Worm (Caenorhabditis elegans) whole organism, L1 larva: ENCODE results near the gene tex-2.

ENCODE experiments used
- C16A3.4 ChIP-seq: fragments of 150-350 bp; optimal IDR thresholded peaks from 2 replicates; lab custom pipeline; 2014; ENCODE audit warnings: missing biosample characterization, missing genetic modification characterization
- F16B12.6 ChIP-seq: fragments of 150-350 bp; optimal IDR thresholded peaks from 2 replicates; lab custom pipeline; 2014; ENCODE audit warnings: missing biosample characterization, missing genetic modification characterization
- alr-1 ChIP-seq: fragments of 200-800 bp; sonication (Bioruptor generic); optimal IDR thresholded peaks from 2 replicates; lab custom pipeline; 2018; ENCODE audit warnings: borderline replicate concordance, mild to moderate bottlenecking, missing genetic modification characterization, missing compliant biosample characterization
- blmp-1 ChIP-seq: fragments of 150-350 bp; optimal IDR thresholded peaks from 2 replicates; lab custom pipeline; 2014; ENCODE audit warnings: missing biosample characterization, missing genetic modification characterization
- ceh-63 ChIP-seq: fragments of 200-800 bp; sonication (Bioruptor generic); optimal IDR thresholded peaks from 2 replicates; lab custom pipeline; 2018; ENCODE audit warnings: mild to moderate bottlenecking, missing genetic modification characterization, missing compliant biosample characterization
- ceh-82 ChIP-seq, 3 experiments: fragments of 150-350 bp in 1 of 3; sonication (generic microtip) in 2 of 3; optimal IDR thresholded peaks; 2 replicates each; lab custom pipeline; 2014 to 2017; ENCODE audit warnings: missing biosample characterization in 3 of 3, missing genetic modification characterization in 3 of 3
- ceh-88 ChIP-seq: fragments of 200-800 bp; sonication (Bioruptor generic); IDR thresholded peaks from 2 replicates; pipeline ENCODE4 v1.3.6; 2022; ENCODE audit warnings: missing genetic modification characterization, missing compliant biosample characterization
- ceh-90 ChIP-seq: sonication (generic microtip); optimal IDR thresholded peaks from 2 replicates; lab custom pipeline; 2016; ENCODE audit warnings: missing genetic modification characterization, missing compliant biosample characterization
- dsc-1 ChIP-seq: sonication (generic microtip); optimal IDR thresholded peaks from 2 replicates; lab custom pipeline; 2016; ENCODE audit warnings: mild to moderate bottlenecking, missing genetic modification characterization, missing compliant biosample characterization
- efl-1 ChIP-seq, 4 experiments: fragments of 150-350 bp; optimal IDR thresholded peaks in 3 of 4; peaks in 1 of 4; 1 replicate in 1 of 4; 2 replicates in 3 of 4; lab custom pipeline; 2014; ENCODE audit warnings: missing biosample characterization in 2 of 4, missing genetic modification characterization in 2 of 4, missing genetic modification reagents in 2 of 4
- efl-3 ChIP-seq: fragments of 200-800 bp; sonication (Bioruptor generic); optimal IDR thresholded peaks from 2 replicates; lab custom pipeline; 2018; ENCODE audit warnings: mild to moderate bottlenecking, missing genetic modification characterization, missing compliant biosample characterization
- elt-3 ChIP-seq, 6 experiments: fragments of 150-350 bp in 1 of 6; sonication (generic microtip); optimal IDR thresholded peaks; 2 replicates each; lab custom pipeline; 2017 to 2018; ENCODE audit warnings: missing biosample characterization in 6 of 6, missing genetic modification characterization in 6 of 6, inconsistent platforms in 1 of 6
- ets-5 ChIP-seq: fragments of 200-800 bp; sonication (Bioruptor generic); IDR thresholded peaks from 2 replicates; pipeline ENCODE4 v1.3.6; 2022; ENCODE audit warnings: missing genetic modification characterization, missing compliant biosample characterization
- fkh-10 ChIP-seq: sonication (generic microtip); optimal IDR thresholded peaks from 2 replicates; lab custom pipeline; 2017; ENCODE audit warnings: missing biosample characterization, missing genetic modification reagents, missing genetic modification characterization
- fkh-8 ChIP-seq: sonication (generic microtip); optimal IDR thresholded peaks from 2 replicates; lab custom pipeline; 2016; ENCODE audit warnings: mild to moderate bottlenecking, missing genetic modification characterization, missing compliant biosample characterization
- grh-1 ChIP-seq: fragments of 200-800 bp; sonication (Bioruptor generic); IDR thresholded peaks from 2 replicates; pipeline ENCODE4 v1.3.6; 2022; ENCODE audit warnings: missing genetic modification reagents, missing genetic modification characterization, missing compliant biosample characterization
- isw-1 ChIP-seq: fragments of 200-800 bp; sonication (Bioruptor generic); IDR thresholded peaks from 2 replicates; pipeline ENCODE4 v1.3.6; 2022; ENCODE audit warnings: missing genetic modification characterization, missing compliant biosample characterization
- jun-1 ChIP-seq: fragments of 150-350 bp; optimal IDR thresholded peaks from 2 replicates; lab custom pipeline; 2014; ENCODE audit warnings: missing biosample characterization, missing genetic modification reagents, missing genetic modification characterization
- lin-13 ChIP-seq: fragments of 150-350 bp; optimal IDR thresholded peaks from 2 replicates; lab custom pipeline; 2014; ENCODE audit warnings: missing biosample characterization, missing genetic modification reagents, missing genetic modification characterization
- lin-14 ChIP-seq: fragments of 200-800 bp; sonication (Bioruptor generic); optimal IDR thresholded peaks from 2 replicates; lab custom pipeline; 2018; ENCODE audit warnings: mild to moderate bottlenecking, missing genetic modification characterization, moderate library complexity, missing compliant biosample characterization
- lin-39 ChIP-seq: fragments of 150-350 bp; optimal IDR thresholded peaks from 2 replicates; lab custom pipeline; 2014; ENCODE audit warnings: missing biosample characterization, missing genetic modification reagents, missing genetic modification characterization
- lsy-2 ChIP-seq, 2 experiments: fragments of 150-350 bp; optimal IDR thresholded peaks; 2 replicates each; lab custom pipeline; 2014; ENCODE audit warnings: missing biosample characterization in 2 of 2, missing genetic modification characterization in 2 of 2
- mdl-1 ChIP-seq, 2 experiments: fragments of 150-350 bp; optimal IDR thresholded peaks; 2 replicates each; lab custom pipeline; 2014 to 2017; ENCODE audit warnings: missing biosample characterization in 2 of 2, missing genetic modification characterization in 2 of 2, inconsistent platforms in 1 of 2
- mef-2 ChIP-seq: fragments of 150-350 bp; optimal IDR thresholded peaks from 2 replicates; lab custom pipeline; 2014; ENCODE audit warnings: missing biosample characterization, missing genetic modification characterization
- mep-1 ChIP-seq: fragments of 150-350 bp; optimal IDR thresholded peaks from 2 replicates; lab custom pipeline; 2014; ENCODE audit warnings: missing biosample characterization, missing genetic modification characterization
- nhr-11 ChIP-seq: fragments of 150-350 bp; optimal IDR thresholded peaks from 2 replicates; lab custom pipeline; 2014; ENCODE audit warnings: missing biosample characterization, missing genetic modification characterization
- nhr-12 ChIP-seq: sonication (generic microtip); optimal IDR thresholded peaks from 2 replicates; lab custom pipeline; 2017; ENCODE audit warnings: missing biosample characterization, missing genetic modification characterization
- nhr-19 ChIP-seq: fragments of 200-800 bp; sonication (Bioruptor generic); conservative IDR thresholded peaks from 2 replicates; pipeline ENCODE4 v1.3.6; 2022; ENCODE audit warnings: missing genetic modification characterization, missing compliant biosample characterization
- nhr-20 ChIP-seq: sonication (generic microtip); optimal IDR thresholded peaks from 2 replicates; lab custom pipeline; 2016; ENCODE audit warnings: mild to moderate bottlenecking, missing genetic modification characterization, missing compliant biosample characterization
- nhr-237 ChIP-seq: fragments of 150-350 bp; optimal IDR thresholded peaks from 2 replicates; lab custom pipeline; 2014; ENCODE audit warnings: missing biosample characterization, missing genetic modification characterization
- nhr-28 ChIP-seq: fragments of 150-350 bp; optimal IDR thresholded peaks from 2 replicates; lab custom pipeline; 2014; ENCODE audit warnings: missing biosample characterization, missing genetic modification characterization
- nhr-71 ChIP-seq: sonication (generic microtip); optimal IDR thresholded peaks from 2 replicates; lab custom pipeline; 2016; ENCODE audit warnings: mild to moderate bottlenecking, missing genetic modification characterization, moderate library complexity, missing compliant biosample characterization
- nhr-77 ChIP-seq: fragments of 150-350 bp; optimal IDR thresholded peaks from 2 replicates; lab custom pipeline; 2014; ENCODE audit warnings: missing biosample characterization, missing genetic modification characterization
- nhr-85 ChIP-seq: sonication (generic microtip); peaks from one replicate; lab custom pipeline; 2016; ENCODE audit warnings: missing genetic modification characterization, inconsistent platforms, missing compliant biosample characterization
- pax-3 ChIP-seq: fragments of 200-800 bp; sonication (Bioruptor generic); optimal IDR thresholded peaks from 2 replicates; lab custom pipeline; 2018; ENCODE audit warnings: mild to moderate bottlenecking, missing genetic modification characterization, moderate library complexity, missing compliant biosample characterization
- pqm-1 ChIP-seq: sonication (generic microtip); optimal IDR thresholded peaks from 3 replicates; lab custom pipeline; 2017; ENCODE audit warnings: missing biosample characterization, missing genetic modification characterization
- rnt-1 ChIP-seq: sonication (generic microtip); optimal IDR thresholded peaks from 2 replicates; lab custom pipeline; 2016; ENCODE audit warnings: mild to moderate bottlenecking, missing genetic modification characterization, moderate library complexity, missing compliant biosample characterization
- skn-1 ChIP-seq: fragments of 150-350 bp; optimal IDR thresholded peaks from 2 replicates; lab custom pipeline; 2014; ENCODE audit warnings: missing biosample characterization, missing genetic modification characterization
- swsn-7 ChIP-seq: sonication (generic microtip); optimal IDR thresholded peaks from 2 replicates; lab custom pipeline; 2016; ENCODE audit warnings: missing genetic modification characterization, missing compliant biosample characterization
- tlp-1 ChIP-seq: fragments of 150-350 bp; optimal IDR thresholded peaks from 2 replicates; lab custom pipeline; 2014; ENCODE audit warnings: missing biosample characterization, missing genetic modification characterization
- unc-30 ChIP-seq: sonication (generic microtip); optimal IDR thresholded peaks from 2 replicates; lab custom pipeline; 2017; ENCODE audit warnings: missing biosample characterization, missing genetic modification characterization
- unc-62 ChIP-seq: fragments of 150-350 bp; optimal IDR thresholded peaks from 2 replicates; lab custom pipeline; 2014; ENCODE audit warnings: missing biosample characterization, missing genetic modification reagents, missing genetic modification characterization

The tex-2 gene

ce11 chrII:5827364-5827763 is 46.0 kb downstream of the tex-2 start, which contains the start of gene tbc-2:
tbc-2 (minus strand) TSS chrII:5827443.
- TF ChIP-seq skn-1 (tag; lab: Kevin White, UChicago) (no peak), lsy-2 (tag; optimal IDR thresholded peaks at IDR 0.05; lab: Kevin White, UChicago) (no peak), grh-1 (GFP tag; lab: Robert Waterston, UW) (peak; percentile 30; the same call in 1 of the 2 replicates), efl-3 (no peak), nhr-237 (tag; lab: Kevin White, UChicago) (no peak), alr-1 (tag; lab: Kevin White, UChicago) (no peak), fkh-8 (tag; lab: Kevin White, UChicago) (no peak), lin-14 (peak; percentile 51), jun-1 (tag; lab: Kevin White, UChicago) (no peak), swsn-7 (tag; lab: Kevin White, UChicago) (no peak), nhr-12 (no peak), ceh-90 (tag; lab: Kevin White, UChicago) (no peak), ets-5 (GFP tag; lab: Robert Waterston, UW) (no peak), nhr-77 (no peak), mep-1 (tag; lab: Kevin White, UChicago) (no peak), mef-2 (tag; lab: Kevin White, UChicago) (no peak), pqm-1 (tag; lab: Kevin White, UChicago) (no peak), dsc-1 (tag; lab: Kevin White, UChicago) (no peak), pax-3 (tag; lab: Kevin White, UChicago) (no peak), nhr-19 (no peak), unc-62 (GFP tag; lab: Kevin White, UChicago) (no peak), lin-13 (GFP tag; lab: Kevin White, UChicago) (no peak), tlp-1 (tag; lab: Kevin White, UChicago) (no peak), rnt-1 (tag; lab: Kevin White, UChicago) (no peak), isw-1 (GFP tag; lab: Robert Waterston, UW) (no peak), nhr-85 (tag; lab: Kevin White, UChicago) (no peak), F16B12.6 (no peak), C16A3.4 (tag; lab: Kevin White, UChicago) (no peak), blmp-1 (tag; lab: Kevin White, UChicago) (peak; percentile 74), nhr-71 (no peak), nhr-20 (tag; lab: Kevin White, UChicago) (no peak), elt-3 (tag; optimal IDR thresholded peaks at IDR 0.05; lab: Kevin White, UChicago) (peak in 1 of 6 experiments; percentile 36), nhr-28 (tag; lab: Kevin White, UChicago) (no peak), efl-1 (optimal IDR thresholded peaks at IDR 0.05; lab: Kevin White, UChicago) (no peak), efl-1 (GFP tag; optimal IDR thresholded peaks at IDR 0.05 in 1 of 2; lab: Kevin White, UChicago) (no peak)

DNA sequence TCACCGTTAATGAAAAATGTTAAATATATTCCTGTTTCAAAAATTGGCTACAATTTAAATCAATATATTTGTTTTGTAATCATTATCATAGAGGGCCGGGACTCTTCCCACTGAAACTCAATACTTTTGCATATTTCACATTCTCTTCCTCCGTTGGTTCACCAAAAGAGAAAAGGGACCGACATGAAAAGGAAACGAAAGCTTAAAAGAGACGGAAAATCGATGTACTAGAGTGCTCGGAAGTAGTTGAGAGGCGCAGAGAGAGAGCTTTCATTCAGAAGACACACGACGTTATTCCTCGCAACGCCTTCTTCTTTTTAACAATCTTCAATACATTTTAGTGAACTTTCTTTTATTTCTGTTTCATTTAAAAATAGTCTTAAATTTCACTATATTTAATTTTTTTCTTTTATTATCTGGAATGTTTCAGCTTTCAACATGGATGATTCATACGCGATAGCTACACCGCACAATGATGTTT is 53.1 kb downstream of the tex-2 start, which contains the start of gene ehs-1:
Gene ehs-1 (plus strand): TSS at position 431 of the 481 bp plus-strand sequence.
- TF ChIP-seq unc-30 (tag; lab: Kevin White, UChicago), result no peak
- no peak for TF ChIP-seq efl-1 (optimal IDR thresholded peaks at IDR 0.05; lab: Kevin White, UChicago)
- no peak for TF ChIP-seq efl-1 (GFP tag; optimal IDR thresholded peaks at IDR 0.05 in 1 of 2; lab: Kevin White, UChicago)
- TF ChIP-seq blmp-1 (tag; lab: Kevin White, UChicago), result no peak
- peak; percentile 71 for TF ChIP-seq lin-14
- no peak for TF ChIP-seq ceh-88
- TF ChIP-seq ceh-82 (tag; optimal IDR thresholded peaks at IDR 0.05; lab: Kevin White, UChicago), result peak in 2 of 3 experiments; percentile 21 to 49
- TF ChIP-seq nhr-11 (tag; lab: Kevin White, UChicago), result no peak
- TF ChIP-seq lin-39 (tag; lab: Kevin White, UChicago), result no peak
- TF ChIP-seq fkh-10 (GFP tag; lab: Kevin White, UChicago), result peak; percentile 29
- TF ChIP-seq mdl-1 (tag; optimal IDR thresholded peaks at IDR 0.05; lab: Kevin White, UChicago), result no peak
- TF ChIP-seq ceh-63 (GFP tag; lab: Kevin White, UChicago), result no peak
- no peak for TF ChIP-seq unc-62 (GFP tag; lab: Kevin White, UChicago)
